Fruit fly (Drosophila melanogaster) whole organism, larva: ENCODE measurements around the gene CG9609.
A peak's percentile ranks its signal among the peaks of the same experiment; 100 is the strongest.

Experiments
- noc ChIP-seq: fragments of 200-800 bp; sonication (Bioruptor generic); optimal IDR thresholded peaks from 3 replicates; lab custom pipeline; 2019; ENCODE audit warnings: missing biosample characterization, mild to moderate bottlenecking, missing genetic modification characterization, moderate library complexity

The CG9609 gene

dm6 chrX:16811213-16811749 is 24.5 kb upstream of the CG9609 start, which contains the start of gene CG4829:
Gene CG4829, plus strand, starts transcription at chrX:16811699.
- TF ChIP-seq noc, result peak; percentile 67

- TF ChIP-seq noc, result no peak
Measured at dm6 chrX:16809093-16809492, 22.3 kb upstream of the CG9609 start.

- TF ChIP-seq noc, result no peak
Measured at dm6 chrX:16808654-16809053, 21.8 kb upstream of the CG9609 start.

dm6 chrX:16805768-16806167 is 19.0 kb upstream of the CG9609 start, which contains the start of gene ppk28:
Gene ppk28, plus strand, starts transcription at chrX:16806068.
- no peak for TF ChIP-seq noc

dm6 chrX:16803299-16803698 is 16.5 kb upstream of the CG9609 start, which contains the start of the genes Rai1 and CG13005:
Gene Rai1, minus strand, starts transcription at chrX:16803344.
Gene CG13005, plus strand, starts transcription at chrX:16803650.
- TF ChIP-seq noc, result no peak

- TF ChIP-seq noc, result no peak
Measured at dm6 chrX:16800530-16801027, 13.8 kb upstream of the CG9609 start, which contains the start of the genes CG9132 and CG4789. Gene CG9132, minus strand, starts transcription at chrX:16800710. Gene CG4789, plus strand, starts transcription at chrX:16800930.

- no peak for TF ChIP-seq noc
Measured at dm6 chrX:16799914-16800313, 13.1 kb upstream of the CG9609 start.

dm6 chrX:16798166-16798565 is 11.4 kb upstream of the CG9609 start:
- TF ChIP-seq noc, result no peak

dm6 chrX:16793129-16793748 is 6.4 kb upstream of the CG9609 start:
- no peak for TF ChIP-seq noc

- no peak for TF ChIP-seq noc
Measured at dm6 chrX:16791920-16792829, 5.4 kb upstream of the CG9609 start, which contains the start of gene CG4768. Gene CG4768, plus strand, starts transcription at chrX:16792119.

dm6 chrX:16791058-16791457 is 4.2 kb upstream of the CG9609 start, which contains the start of gene Rrp45:
Gene Rrp45, minus strand, starts transcription at chrX:16791266.
- TF ChIP-seq noc, result no peak

dm6 chrX:16787416-16787900 is 650 bp upstream of the CG9609 start:
- TF ChIP-seq noc, result peak; percentile 9

- TF ChIP-seq noc, result no peak
Measured at dm6 chrX:16783743-16784142, 3.1 kb downstream of the CG9609 start, which contains the start of gene mRpL22. Gene mRpL22, plus strand, starts transcription at chrX:16783933.

- TF ChIP-seq noc, result no peak
Measured at dm6 chrX:16783141-16783715, 3.6 kb downstream of the CG9609 start, which contains the start of gene if. Gene if, minus strand, starts transcription at chrX:16783434.

dm6 chrX:16782175-16782916 is 4.5 kb downstream of the CG9609 start:
- peak; percentile 46 for TF ChIP-seq noc
